Worm (Caenorhabditis elegans) whole organism, L4/young adult: ENCODE measurements around the gene ntl-11.

Source experiments
- W03F9.2 ChIP-seq: fragments of 150-350 bp; optimal IDR thresholded peaks from 2 replicates; lab custom pipeline; 2014; ENCODE audit warnings: missing biosample characterization, missing genetic modification characterization
- him-1 ChIP-seq: sonication (generic microtip); optimal IDR thresholded peaks from 2 replicates; lab custom pipeline; 2016; ENCODE audit warnings: missing genotype, missing genetic modification reagents, missing genetic modification characterization, missing compliant biosample characterization

DNA sequence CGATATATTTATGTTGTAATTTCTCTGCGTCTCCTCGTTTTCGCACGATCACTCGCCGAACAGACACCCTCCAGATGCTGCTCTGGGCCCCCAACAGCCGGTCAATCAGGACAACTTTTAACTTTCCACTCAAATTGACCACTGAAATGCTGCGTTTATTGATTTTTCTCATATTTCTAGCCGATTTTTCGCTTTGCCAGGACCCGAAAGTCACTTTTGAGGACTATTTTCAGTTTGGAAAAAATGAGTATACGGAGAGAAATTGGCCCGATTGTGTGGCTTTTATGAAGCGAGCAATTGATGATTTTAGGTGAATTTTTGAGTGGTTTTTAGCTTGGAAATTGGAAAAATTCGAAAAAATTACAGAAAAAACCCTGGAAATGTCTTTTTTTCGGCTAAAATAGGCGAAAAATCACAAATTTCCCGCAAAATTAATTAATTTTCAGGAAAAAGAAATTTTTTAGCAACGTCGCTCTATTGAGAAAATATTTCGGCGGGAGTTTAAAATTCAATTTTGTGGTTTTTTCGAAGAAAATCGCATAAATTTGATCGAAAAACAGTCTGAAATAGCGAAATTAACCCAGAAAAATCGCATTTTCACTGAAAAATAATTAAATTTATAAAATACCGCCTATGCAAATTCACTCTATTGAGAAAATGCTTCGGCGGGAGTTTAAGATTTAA lies 2.4 kb upstream of the ntl-11 start, which contains the start of gene Y73F8A.26:
- TF ChIP-seq him-1 (tag; lab: Kevin White, UChicago), result no peak
- no peak for TF ChIP-seq W03F9.2
